Fruit fly (Drosophila melanogaster): ENCODE results near the gene CG13999.

Gene CG13999

DNA sequence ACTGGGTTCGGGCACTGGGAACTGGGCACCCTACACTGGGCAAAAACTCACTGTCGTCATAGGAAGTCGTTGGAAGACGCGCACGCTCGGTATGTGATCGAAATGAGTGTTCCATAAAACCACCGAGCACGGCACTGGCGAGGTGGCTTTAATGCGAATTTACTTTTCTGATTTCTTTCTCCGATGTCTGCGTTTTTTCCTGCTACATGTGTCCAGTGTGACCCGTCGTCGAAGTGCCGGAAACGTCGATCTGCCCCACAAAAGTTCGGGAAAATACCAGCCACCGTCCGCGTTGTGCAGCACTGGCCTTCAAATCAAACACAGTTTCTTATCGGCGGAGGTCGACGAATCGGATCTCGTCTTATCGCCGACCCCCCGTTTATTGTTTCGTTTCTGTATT is 43.0 kb upstream of the CG13999 start, which contains the start of gene Kdm5 (continued):
- TF ChIP-seq CG33557 (GFP tag; optimal IDR thresholded peaks at IDR 0.05) (no peak), Xrp1 (GFP tag; IDR thresholded peaks at IDR 0.05) (no peak), slbo (GFP tag; IDR thresholded peaks at IDR 0.05) (peak; percentile 58), CG11560 (tag; IDR thresholded peaks at IDR 0.05) (no peak), CG10274 (GFP tag; optimal IDR thresholded peaks at IDR 0.05) (peak; percentile 65), peb (GFP tag; IDR thresholded peaks at IDR 0.05) (no peak), odd (GFP tag; optimal IDR thresholded peaks at IDR 0.05) (no peak), CG12299 (tag; optimal IDR thresholded peaks at IDR 0.05) (no peak), CG12104 (GFP tag; optimal IDR thresholded peaks at IDR 0.05) (no peak), CG32532 (GFP tag; IDR thresholded peaks at IDR 0.05) (peak; percentile 58), CG9215 (GFP tag; IDR thresholded peaks at IDR 0.05) (no peak), fru (optimal IDR thresholded peaks at IDR 0.05) (no peak), pum (GFP tag; optimal IDR thresholded peaks at IDR 0.05) (no peak), ham (GFP tag; IDR thresholded peaks at IDR 0.05) (no peak), Drgx (GFP tag; IDR thresholded peaks at IDR 0.05) (peak; percentile 45; the same call in 1 of the 2 replicates), crol (GFP tag; IDR thresholded peaks at IDR 0.05) (peak; percentile 48; the same call in 1 of the 2 replicates), CG8765 (GFP tag; IDR thresholded peaks at IDR 0.05) (0 out of 2 replicates have a peak, but pooled peaks have one; percentile 15), fd64A (GFP tag; optimal IDR thresholded peaks at IDR 0.05) (no peak), lmd (GFP tag; IDR thresholded peaks at IDR 0.05) (peak; percentile 25; the same call in 1 of the 2 replicates), CG3847 (GFP tag; IDR thresholded peaks at IDR 0.05) (peak; percentile 55), CG33213 (GFP tag; optimal IDR thresholded peaks at IDR 0.05) (peak; percentile 64), corto (GFP tag; optimal IDR thresholded peaks at IDR 0.05) (no peak), Max (GFP tag; optimal IDR thresholded peaks at IDR 0.05) (no peak), CG12155 (GFP tag; optimal IDR thresholded peaks at IDR 0.05) (peak; percentile 39), dmrt99B (tag; optimal IDR thresholded peaks at IDR 0.05) (no peak), vvl (GFP tag; IDR thresholded peaks at IDR 0.05) (peak; percentile 61), cg (GFP tag; optimal IDR thresholded peaks at IDR 0.05) (peak; percentile 67), Dref (GFP tag; IDR thresholded peaks at IDR 0.05) (peak; percentile 50; the same call in 1 of the 2 replicates), esg (GFP tag; conservative IDR thresholded peaks at IDR 0.05) (no peak), CG10366 (GFP tag; IDR thresholded peaks at IDR 0.05) (peak; percentile 24; the same call in 1 of the 2 replicates), CG11695 (GFP tag; IDR thresholded peaks at IDR 0.05) (no peak), Sry-β (GFP tag; optimal IDR thresholded peaks at IDR 0.05) (no peak), Lpt (GFP tag; optimal IDR thresholded peaks at IDR 0.05) (no peak), ATbp (GFP tag; optimal IDR thresholded peaks at IDR 0.05) (no peak), CG8281 (tag; optimal IDR thresholded peaks at IDR 0.05) (no peak), CG12769 (tag; optimal IDR thresholded peaks at IDR 0.05) (no peak), jigr1 (GFP tag; IDR thresholded peaks at IDR 0.05) (no peak), CG11398 (GFP tag; optimal IDR thresholded peaks at IDR 0.05) (peak; percentile 6), CG6654 (GFP tag; optimal IDR thresholded peaks at IDR 0.05) (no peak), Trl (optimal IDR thresholded peaks at IDR 0.05) (no peak), Trl (GFP tag; optimal IDR thresholded peaks at IDR 0.05) (no peak), ranshi (GFP tag; IDR thresholded peaks at IDR 0.05) (peak; percentile 43; the same call in 1 of the 2 replicates), pho (GFP tag; optimal IDR thresholded peaks at IDR 0.05) (peak; percentile 42), Camta (GFP tag; optimal IDR thresholded peaks at IDR 0.05) (no peak), CG13424 (tag; optimal IDR thresholded peaks at IDR 0.05) (no peak), unc-4 (GFP tag; IDR thresholded peaks at IDR 0.05; ENCODE audit: partially characterized antibody) (0 out of 2 replicates have a peak, but pooled peaks have one; percentile 26), CG13123 (GFP tag; optimal IDR thresholded peaks at IDR 0.05) (no peak), CG12071 (GFP tag; optimal IDR thresholded peaks at IDR 0.05) (no peak), CG4360 (GFP tag; IDR thresholded peaks at IDR 0.05) (no peak), HLH3B (GFP tag; IDR thresholded peaks at IDR 0.05) (0 out of 2 replicates have a peak, but pooled peaks have one; percentile 28), sisA (GFP tag; IDR thresholded peaks at IDR 0.05) (no peak), bsh (GFP tag; optimal IDR thresholded peaks at IDR 0.05) (no peak), dm (GFP tag; optimal IDR thresholded peaks at IDR 0.05) (peak; percentile 44)
